Fruit fly (Drosophila melanogaster): ENCODE data around the gene mtg.

mtg gene

DNA sequence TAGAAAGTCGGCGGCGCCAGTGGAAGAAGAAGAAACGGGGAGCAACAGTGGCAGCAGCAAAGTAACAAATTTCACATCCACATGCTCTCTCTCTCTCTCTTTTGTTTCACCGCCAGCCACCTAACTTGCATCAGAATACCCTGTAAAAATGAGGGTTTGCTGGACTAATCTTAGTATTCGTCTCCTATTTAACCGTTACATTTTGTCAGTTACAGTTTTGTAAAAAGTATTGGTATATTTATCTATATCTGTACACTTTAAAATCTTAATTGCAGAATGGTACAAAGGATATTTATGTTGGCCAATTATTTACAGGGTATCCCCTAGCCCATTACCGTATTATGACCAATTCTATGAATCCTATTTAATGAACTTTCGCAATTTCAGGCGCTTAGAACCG, 16.4 kb upstream of the mtg start (continued):
- TF ChIP-seq C15 (GFP tag; IDR thresholded peaks at IDR 0.05) (no peak), Sox102F (GFP tag; optimal IDR thresholded peaks at IDR 0.05) (peak; percentile 64), ab (GFP tag; optimal IDR thresholded peaks at IDR 0.05) (no peak), croc (GFP tag; conservative IDR thresholded peaks at IDR 0.05) (no peak), CG4707 (GFP tag; optimal IDR thresholded peaks at IDR 0.05) (no peak), hkb (optimal IDR thresholded peaks at IDR 0.05) (no peak), hkb (GFP tag; IDR thresholded peaks at IDR 0.05) (peak; percentile 53; the same call in 1 of the 2 replicates), Hr51 (GFP tag; optimal IDR thresholded peaks at IDR 0.05) (no peak), pum (GFP tag; optimal IDR thresholded peaks at IDR 0.05) (no peak), sr (GFP tag; IDR thresholded peaks at IDR 0.05) (no peak), CG4328 (GFP tag; optimal IDR thresholded peaks at IDR 0.05) (no peak), CTCF (GFP tag; optimal IDR thresholded peaks at IDR 0.05) (no peak), vnd (GFP tag; IDR thresholded peaks at IDR 0.05; ENCODE audit: partially characterized antibody) (no peak), amos (GFP tag; IDR thresholded peaks at IDR 0.05; ENCODE audit: partially characterized antibody) (no peak), grau (tag; optimal IDR thresholded peaks at IDR 0.05) (peak; percentile 17), wdn (GFP tag; IDR thresholded peaks at IDR 0.05) (no peak), Scr (GFP tag; IDR thresholded peaks at IDR 0.05; ENCODE audit: partially characterized antibody) (no peak), CG7745 (tag; optimal IDR thresholded peaks at IDR 0.05) (no peak), CG15696 (tag; optimal IDR thresholded peaks at IDR 0.05) (peak; percentile 1), slbo (GFP tag; IDR thresholded peaks at IDR 0.05) (no peak; the same call in 1 of the 2 replicates), CG11398 (GFP tag; optimal IDR thresholded peaks at IDR 0.05) (no peak), ranshi (GFP tag; IDR thresholded peaks at IDR 0.05) (no peak), hbn (GFP tag; IDR thresholded peaks at IDR 0.05; ENCODE audit: partially characterized antibody) (no peak), Dll (GFP tag; IDR thresholded peaks at IDR 0.05; ENCODE audit: partially characterized antibody) (0 out of 4 replicates have a peak, but pooled peaks have one; percentile 5), CG10366 (GFP tag; IDR thresholded peaks at IDR 0.05) (no peak), esg (GFP tag; conservative IDR thresholded peaks at IDR 0.05) (no peak), row (GFP tag; IDR thresholded peaks at IDR 0.05) (peak; percentile 69; the same call in 2 of the 3 replicates), CG11247 (GFP tag; IDR thresholded peaks at IDR 0.05) (no peak), Antp (GFP tag; optimal IDR thresholded peaks at IDR 0.05) (no peak), disco-r (GFP tag; optimal IDR thresholded peaks at IDR 0.05) (no peak), Ets97D (GFP tag; optimal IDR thresholded peaks at IDR 0.05) (no peak), peb (GFP tag; IDR thresholded peaks at IDR 0.05) (0 out of 2 replicates have a peak, but pooled peaks have one; percentile 14), tin (GFP tag; optimal IDR thresholded peaks at IDR 0.05) (no peak), CG7372 (GFP tag; IDR thresholded peaks at IDR 0.05) (no peak), Doc2 (GFP tag; IDR thresholded peaks at IDR 0.05) (no peak), ci (GFP tag; IDR thresholded peaks at IDR 0.05) (0 out of 3 replicates have a peak, but pooled peaks have one; percentile 64), CG3407 (GFP tag; optimal IDR thresholded peaks at IDR 0.05) (no peak), ase (GFP tag; IDR thresholded peaks at IDR 0.05) (no peak), HLH4C (GFP tag; IDR thresholded peaks at IDR 0.05; ENCODE audit: partially characterized antibody) (no peak), Sin3A (optimal IDR thresholded peaks at IDR 0.05) (no peak), Xbp1 (GFP tag; optimal IDR thresholded peaks at IDR 0.05) (peak; percentile 35), CG14860 (GFP tag; IDR thresholded peaks at IDR 0.05; ENCODE audit: partially characterized antibody) (no peak), CG4424 (GFP tag; optimal IDR thresholded peaks at IDR 0.05) (no peak), Adf1 (GFP tag; IDR thresholded peaks at IDR 0.05) (no peak), gfzf (GFP tag; optimal IDR thresholded peaks at IDR 0.05) (no peak), CG12236 (GFP tag; optimal IDR thresholded peaks at IDR 0.05) (no peak), CG5953 (GFP tag; IDR thresholded peaks at IDR 0.05) (no peak), CG8089 (GFP tag; optimal IDR thresholded peaks at IDR 0.05) (no peak), CG7556 (GFP tag; optimal IDR thresholded peaks at IDR 0.05) (peak; percentile 14), CG2202 (tag; optimal IDR thresholded peaks at IDR 0.05) (no peak), eve (GFP tag; optimal IDR thresholded peaks at IDR 0.05) (no peak), jigr1 (GFP tag; IDR thresholded peaks at IDR 0.05) (no peak), CG12299 (tag; optimal IDR thresholded peaks at IDR 0.05) (no peak)

Data from whole organism, embryonic.